Fruit fly (Drosophila melanogaster): ENCODE measurements around the gene CG7420.

CG7420 gene

dm6 chr2L:1518022-1518421, 15.3 kb upstream of the CG7420 start, which contains the start of gene halo:
TSS of gene halo (minus strand) at chr2L:1518148.
- TF ChIP-seq Dif (GFP tag; optimal IDR thresholded peaks at IDR 0.05; ENCODE audit: partially characterized antibody) (no peak), dmrt93B (GFP tag; optimal IDR thresholded peaks at IDR 0.05) (no peak), h (GFP tag; optimal IDR thresholded peaks at IDR 0.05) (no peak), lola (GFP tag; optimal IDR thresholded peaks at IDR 0.05) (no peak), sage (GFP tag; optimal IDR thresholded peaks at IDR 0.05) (no peak), N (GFP tag; optimal IDR thresholded peaks at IDR 0.05) (no peak)

DNA sequence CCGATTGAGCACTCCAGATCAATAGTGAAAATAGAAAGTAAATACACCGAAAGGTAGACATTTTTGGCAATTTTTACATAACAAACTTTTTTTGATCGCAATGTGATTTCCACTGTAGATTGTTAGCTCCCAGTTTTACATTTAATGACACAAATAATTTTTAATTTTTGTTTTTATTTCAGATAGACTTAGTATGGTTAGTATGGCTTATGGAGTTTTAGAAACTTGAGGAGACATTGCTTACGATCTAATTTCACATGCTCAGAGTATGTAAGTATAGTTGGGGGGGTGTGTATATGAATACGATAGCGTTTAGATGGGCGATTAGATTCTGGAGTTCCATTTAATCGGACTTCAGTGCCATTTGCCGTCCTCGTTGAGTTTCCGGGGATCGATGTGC, 14.7 kb upstream of the CG7420 start, which contains the start of gene CG18132:
CG18132 (minus strand) TSS at position 101 of the 400 bp plus-strand sequence.
- TF ChIP-seq Hnf4 (GFP tag; optimal IDR thresholded peaks at IDR 0.05) (no peak), Mio (GFP tag; optimal IDR thresholded peaks at IDR 0.05) (no peak), sv (GFP tag; optimal IDR thresholded peaks at IDR 0.05) (no peak), CrebA (GFP tag; optimal IDR thresholded peaks at IDR 0.05; ENCODE audit: borderline replicate concordance) (no peak), tai (GFP tag; optimal IDR thresholded peaks at IDR 0.05) (no peak), Vsx2 (GFP tag; optimal IDR thresholded peaks at IDR 0.05; ENCODE audit: partially characterized antibody) (no peak), Jra (GFP tag; optimal IDR thresholded peaks at IDR 0.05) (no peak), sage (GFP tag; optimal IDR thresholded peaks at IDR 0.05) (no peak), h (GFP tag; optimal IDR thresholded peaks at IDR 0.05) (no peak)

DNA sequence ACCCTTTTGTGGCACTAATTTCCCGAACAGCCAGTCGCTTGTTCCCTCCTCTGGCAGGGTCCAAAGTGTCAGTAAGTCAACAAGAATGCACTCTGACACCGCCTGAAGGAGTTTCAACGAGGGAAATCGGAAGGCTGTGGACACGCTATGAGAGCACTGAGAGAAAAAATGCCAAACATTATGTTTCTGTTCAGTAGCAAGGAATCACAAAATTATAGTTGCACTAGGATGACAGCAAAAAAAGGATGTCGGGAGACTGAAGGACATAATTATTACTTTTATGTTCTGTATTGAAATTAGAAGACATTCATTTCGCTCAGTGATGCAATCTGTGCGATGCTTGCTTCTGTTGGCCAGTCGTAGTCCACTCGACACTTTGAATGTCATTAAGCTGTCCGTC, 7.0 kb upstream of the CG7420 start:
- TF ChIP-seq CG32264 (GFP tag; optimal IDR thresholded peaks at IDR 0.05) (no peak), OdsH (GFP tag; optimal IDR thresholded peaks at IDR 0.05) (no peak), jim (GFP tag; optimal IDR thresholded peaks at IDR 0.05) (no peak), HLH106 (tag; optimal IDR thresholded peaks at IDR 0.05) (no peak), foxo (GFP tag; optimal IDR thresholded peaks at IDR 0.05) (no peak), woc (GFP tag; optimal IDR thresholded peaks at IDR 0.05) (no peak), Vsx2 (GFP tag; optimal IDR thresholded peaks at IDR 0.05; ENCODE audit: partially characterized antibody) (no peak), Hr78 (GFP tag; optimal IDR thresholded peaks at IDR 0.05) (no peak), Dif (GFP tag; optimal IDR thresholded peaks at IDR 0.05; ENCODE audit: partially characterized antibody) (no peak)

DNA sequence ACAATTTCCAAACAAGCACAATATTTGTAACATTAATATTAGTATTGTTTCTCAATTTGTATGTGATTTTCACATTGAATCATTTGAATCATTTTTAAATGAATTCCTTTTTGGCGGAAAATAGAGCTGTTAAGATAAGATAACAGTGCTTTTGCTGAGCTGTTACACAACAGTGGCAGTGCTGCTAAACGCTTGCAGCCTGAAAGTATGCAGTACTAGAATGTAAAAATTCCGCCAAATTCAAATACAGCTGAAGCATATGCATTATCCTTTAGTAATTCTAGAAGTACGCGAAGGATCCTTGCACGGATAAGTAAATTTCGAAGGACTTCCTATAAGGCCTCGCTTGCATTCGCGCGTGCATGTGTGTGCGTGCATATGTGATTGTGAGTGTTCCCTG, 1.6 kb upstream of the CG7420 start:
- TF ChIP-seq Myc (optimal IDR thresholded peaks at IDR 0.05) (peak; percentile 28), dl (GFP tag; optimal IDR thresholded peaks at IDR 0.05; ENCODE audit: insufficient read depth in 1 of 2, partially characterized antibody in 2 of 2) (no peak)

DNA sequence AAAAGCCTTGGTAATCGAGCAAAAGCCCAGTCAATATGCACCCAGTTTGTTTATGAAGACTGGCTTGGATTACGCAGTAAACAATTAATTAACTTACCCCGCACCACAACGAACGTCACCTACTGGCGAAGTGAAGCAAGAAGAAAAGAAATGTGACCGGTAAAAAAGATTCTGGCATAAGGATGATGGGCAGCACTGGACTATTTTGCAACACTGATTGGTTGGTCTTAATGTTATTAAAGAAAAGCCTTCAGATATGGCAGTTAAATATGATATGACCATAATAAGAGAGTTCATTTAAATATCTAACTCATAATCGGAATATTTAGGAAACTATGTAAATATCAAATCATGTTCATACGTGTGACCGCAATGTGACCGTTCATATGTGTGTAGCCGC, 2.4 kb downstream of the CG7420 start, which contains the start of gene CG18131:
CG18131 (minus strand) TSS at position 297 of the 400 bp plus-strand sequence.
- no peak for TF ChIP-seq br (GFP tag; optimal IDR thresholded peaks at IDR 0.05)
- no peak for TF ChIP-seq brk (GFP tag; optimal IDR thresholded peaks at IDR 0.05)
- no peak for TF ChIP-seq h (GFP tag; optimal IDR thresholded peaks at IDR 0.05)
- TF ChIP-seq tai (GFP tag; optimal IDR thresholded peaks at IDR 0.05) = no peak
- no peak for TF ChIP-seq lola (GFP tag; optimal IDR thresholded peaks at IDR 0.05)
- TF ChIP-seq pan (optimal IDR thresholded peaks at IDR 0.05) = no peak
- no peak for TF ChIP-seq Abd-B (GFP tag; optimal IDR thresholded peaks at IDR 0.05)
- no peak for TF ChIP-seq CG32264 (GFP tag; optimal IDR thresholded peaks at IDR 0.05)
- no peak for TF ChIP-seq sv (GFP tag; optimal IDR thresholded peaks at IDR 0.05)
- no peak for TF ChIP-seq Hnf4 (GFP tag; optimal IDR thresholded peaks at IDR 0.05)
- TF ChIP-seq N (GFP tag; optimal IDR thresholded peaks at IDR 0.05) = no peak
- TF ChIP-seq usp (GFP tag; optimal IDR thresholded peaks at IDR 0.05) = no peak
- no peak for TF ChIP-seq Sp1 (GFP tag; optimal IDR thresholded peaks at IDR 0.05)
- no peak for TF ChIP-seq Dfd (GFP tag; optimal IDR thresholded peaks at IDR 0.05)
- no peak for TF ChIP-seq Hr83 (GFP tag; optimal IDR thresholded peaks at IDR 0.05; ENCODE audit: poor library complexity, severe bottlenecking)
- TF ChIP-seq jim (GFP tag; optimal IDR thresholded peaks at IDR 0.05) = no peak
- TF ChIP-seq Jra (GFP tag; optimal IDR thresholded peaks at IDR 0.05) = no peak

DNA sequence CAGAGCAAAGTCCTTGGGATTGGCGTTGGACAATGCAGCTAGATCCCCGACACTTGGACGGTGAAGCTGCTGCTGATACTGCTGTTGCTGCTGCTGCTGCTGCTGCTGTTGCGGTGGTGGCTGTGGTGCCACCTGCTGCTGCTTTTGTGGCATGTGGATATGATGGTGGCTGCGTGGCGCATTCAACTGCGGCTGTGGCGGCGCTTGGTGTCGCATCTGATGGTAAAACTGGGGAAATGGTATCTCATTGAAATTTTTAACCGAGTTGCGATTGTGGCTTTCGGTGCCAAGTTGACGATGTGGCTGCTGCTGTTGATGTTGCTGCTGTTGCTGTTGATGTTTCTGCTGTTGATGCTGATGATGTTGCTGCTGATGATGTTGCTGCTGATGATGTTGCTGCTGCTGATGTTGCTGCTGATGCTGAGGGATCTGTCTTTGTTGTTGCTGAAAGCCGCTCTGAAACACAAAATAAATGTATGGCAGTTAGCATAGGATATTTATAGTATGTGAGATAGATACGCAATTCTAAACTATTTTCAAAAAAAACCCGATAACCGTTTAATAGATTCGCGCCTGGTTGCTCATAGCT, 3.6 kb downstream of the CG7420 start:
- TF ChIP-seq Dfd (GFP tag; optimal IDR thresholded peaks at IDR 0.05) = peak; percentile 96
- TF ChIP-seq foxo (GFP tag; optimal IDR thresholded peaks at IDR 0.05) = no peak
